Worm (Caenorhabditis elegans) whole organism, midembryonic: ENCODE measurements around the gene Y43F8B.23.

Experiments used
- T22C8.4 ChIP-seq: fragments of 200-800 bp; sonication (Bioruptor generic); IDR thresholded peaks from 2 replicates; pipeline ENCODE4 v1.3.6; 2022; ENCODE audit warnings: missing genetic modification characterization, missing compliant biosample characterization
- cog-1 ChIP-seq: sonication (generic microtip); optimal IDR thresholded peaks from 2 replicates; lab custom pipeline; 2016; ENCODE audit warnings: missing genetic modification characterization, missing compliant biosample characterization
- flt-1 ChIP-seq: fragments of 200-800 bp; sonication (Bioruptor generic); IDR thresholded peaks from 2 replicates; pipeline ENCODE4 v1.3.6; 2022; ENCODE audit warnings: missing genetic modification characterization, missing compliant biosample characterization
- klf-2 ChIP-seq: fragments of 200-800 bp; sonication (Bioruptor generic); conservative IDR thresholded peaks from 2 replicates; pipeline ENCODE4 v1.3.6; 2022; ENCODE audit warnings: missing genetic modification reagents, missing genetic modification characterization, missing compliant biosample characterization
- med-1 ChIP-seq: sonication (generic microtip); optimal IDR thresholded peaks from 2 replicates; lab custom pipeline; 2017; ENCODE audit warnings: missing genetic modification characterization, mild to moderate bottlenecking, missing compliant biosample characterization, antibody characterized with exemption, missing genetic modification reagents; ENCODE audit not compliant: insufficient read depth
- ref-1 ChIP-seq: fragments of 200-800 bp; sonication (Bioruptor generic); conservative IDR thresholded peaks from 2 replicates; pipeline ENCODE4 v1.3.6; 2022; ENCODE audit warnings: missing genetic modification reagents, missing genetic modification characterization, missing compliant biosample characterization
- tab-1 ChIP-seq: fragments of 200-800 bp; sonication (Bioruptor generic); IDR thresholded peaks from 2 replicates; pipeline ENCODE4 v1.3.6; 2022; ENCODE audit warnings: missing genetic modification characterization, missing compliant biosample characterization
- ztf-23 ChIP-seq: fragments of 200-800 bp; sonication (Bioruptor generic); IDR thresholded peaks from 2 replicates; pipeline ENCODE4 v1.3.6; 2022; ENCODE audit warnings: missing genetic modification reagents, missing genetic modification characterization, missing compliant biosample characterization
- ztf-29 ChIP-seq: fragments of 200-800 bp; sonication (Bioruptor generic); IDR thresholded peaks from 2 replicates; pipeline ENCODE4 v1.3.6; 2022; ENCODE audit warnings: missing genetic modification reagents, missing genetic modification characterization, missing compliant biosample characterization

Gene Y43F8B.23

ce11 chrV:19445442-19445841 is 22.0 kb downstream of the Y43F8B.23 start, which contains the start of gene M04C3.1:
Gene M04C3.1 (minus strand): TSS chrV:19445605.
- TF ChIP-seq flt-1 (GFP tag; lab: Robert Waterston, UW) (no peak), cog-1 (tag; lab: Kevin White, UChicago) (no peak), tab-1 (no peak), ref-1 (GFP tag; lab: Robert Waterston, UW) (no peak), T22C8.4 (no peak), med-1 (no peak), ztf-23 (GFP tag; lab: Robert Waterston, UW) (no peak), ztf-29 (GFP tag; lab: Robert Waterston, UW) (no peak), klf-2 (GFP tag; lab: Robert Waterston, UW) (no peak)

- no peak for TF ChIP-seq flt-1 (GFP tag; lab: Robert Waterston, UW)
- TF ChIP-seq T22C8.4 = no peak
- TF ChIP-seq tab-1 = no peak
- TF ChIP-seq ztf-29 (GFP tag; lab: Robert Waterston, UW) = no peak
- no peak for TF ChIP-seq med-1
- no peak for TF ChIP-seq klf-2 (GFP tag; lab: Robert Waterston, UW)
Measured at ce11 chrV:19443599-19443998, 23.8 kb downstream of the Y43F8B.23 start.

- TF ChIP-seq cog-1 (tag; lab: Kevin White, UChicago) (no peak), ztf-23 (GFP tag; lab: Robert Waterston, UW) (no peak), med-1 (no peak), ref-1 (GFP tag; lab: Robert Waterston, UW) (no peak), tab-1 (no peak), flt-1 (GFP tag; lab: Robert Waterston, UW) (no peak), ztf-29 (GFP tag; lab: Robert Waterston, UW) (no peak), klf-2 (GFP tag; lab: Robert Waterston, UW) (no peak)
Measured at ce11 chrV:19436307-19436706, 31.1 kb downstream of the Y43F8B.23 start, which contains the start of gene C25F9.14. Gene C25F9.14 (plus strand): TSS chrV:19436484.

ce11 chrV:19433806-19434437 is 33.5 kb downstream of the Y43F8B.23 start, which contains the start of gene C25F9.16:
Gene C25F9.16 (plus strand): TSS chrV:19434387.
- TF ChIP-seq T22C8.4 = no peak
- TF ChIP-seq ztf-23 (GFP tag; lab: Robert Waterston, UW) = no peak
- no peak for TF ChIP-seq tab-1
- TF ChIP-seq med-1 = no peak
- TF ChIP-seq ztf-29 (GFP tag; lab: Robert Waterston, UW) = no peak
- TF ChIP-seq cog-1 (tag; lab: Kevin White, UChicago) = no peak
- no peak for TF ChIP-seq ref-1 (GFP tag; lab: Robert Waterston, UW)
- no peak for TF ChIP-seq klf-2 (GFP tag; lab: Robert Waterston, UW)
- no peak for TF ChIP-seq flt-1 (GFP tag; lab: Robert Waterston, UW)

- no peak for TF ChIP-seq ref-1 (GFP tag; lab: Robert Waterston, UW)
- TF ChIP-seq ztf-23 (GFP tag; lab: Robert Waterston, UW) = no peak
Measured at ce11 chrV:19432972-19433371, 34.5 kb downstream of the Y43F8B.23 start, which contains the start of gene C25F9.11. Gene C25F9.11 (minus strand): TSS chrV:19433072.

- no peak for TF ChIP-seq med-1
- TF ChIP-seq ztf-23 (GFP tag; lab: Robert Waterston, UW) = no peak
- TF ChIP-seq tab-1 = no peak
- no peak for TF ChIP-seq ref-1 (GFP tag; lab: Robert Waterston, UW)
- TF ChIP-seq cog-1 (tag; lab: Kevin White, UChicago) = no peak
- TF ChIP-seq klf-2 (GFP tag; lab: Robert Waterston, UW) = no peak
- TF ChIP-seq T22C8.4 = no peak
- TF ChIP-seq flt-1 (GFP tag; lab: Robert Waterston, UW) = no peak
- TF ChIP-seq ztf-29 (GFP tag; lab: Robert Waterston, UW) = no peak
Measured at ce11 chrV:19432030-19432429, 35.4 kb downstream of the Y43F8B.23 start.

ce11 chrV:19431036-19431435 is 36.4 kb downstream of the Y43F8B.23 start, which contains the start of gene srw-85:
Gene srw-85 (minus strand): TSS chrV:19431136.
- TF ChIP-seq T22C8.4 = no peak

ce11 chrV:19430351-19430913 is 37.0 kb downstream of the Y43F8B.23 start:
- TF ChIP-seq ztf-29 (GFP tag; lab: Robert Waterston, UW) (peak; percentile 53; the same call in 1 of the 2 replicates), tab-1 (peak; percentile 70; the same call in 1 of the 2 replicates), klf-2 (GFP tag; lab: Robert Waterston, UW) (no peak)

ce11 chrV:19429605-19430004 is 37.8 kb downstream of the Y43F8B.23 start:
- no peak for TF ChIP-seq cog-1 (tag; lab: Kevin White, UChicago)
- TF ChIP-seq ztf-29 (GFP tag; lab: Robert Waterston, UW) = no peak
- no peak for TF ChIP-seq ztf-23 (GFP tag; lab: Robert Waterston, UW)
- no peak for TF ChIP-seq klf-2 (GFP tag; lab: Robert Waterston, UW)
- no peak for TF ChIP-seq T22C8.4
- TF ChIP-seq ref-1 (GFP tag; lab: Robert Waterston, UW) = no peak
- no peak for TF ChIP-seq med-1
- TF ChIP-seq tab-1 = no peak
- no peak for TF ChIP-seq flt-1 (GFP tag; lab: Robert Waterston, UW)

ce11 chrV:19428936-19429335 is 38.5 kb downstream of the Y43F8B.23 start:
- TF ChIP-seq cog-1 (tag; lab: Kevin White, UChicago) (no peak), ztf-23 (GFP tag; lab: Robert Waterston, UW) (no peak), tab-1 (no peak), flt-1 (GFP tag; lab: Robert Waterston, UW) (no peak), T22C8.4 (no peak), ztf-29 (GFP tag; lab: Robert Waterston, UW) (no peak), ref-1 (GFP tag; lab: Robert Waterston, UW) (no peak), klf-2 (GFP tag; lab: Robert Waterston, UW) (no peak), med-1 (no peak)
